Fruit fly (Drosophila melanogaster) whole organism, embryonic: ENCODE results near the gene gammaTub37C.
A peak's percentile ranks its signal among the peaks of the same experiment; 100 is the strongest.

Experiments
- Ada2b ChIP-seq: fragments of 200-800 bp; sonication (Bioruptor generic); IDR thresholded peaks from 2 replicates; pipeline ENCODE4 v1.3.6; 2022; ENCODE audit warnings: missing biosample characterization, missing genetic modification characterization
- Adf1 ChIP-seq: fragments of 200-800 bp; sonication (Bioruptor generic); IDR thresholded peaks from 2 replicates; pipeline ENCODE4 v1.3.6; 2022; ENCODE audit warnings: missing biosample characterization, missing genetic modification characterization
- B-H2 ChIP-seq: fragments of 200-800 bp; sonication (Bioruptor generic); optimal IDR thresholded peaks from 2 replicates; lab custom pipeline; 2018; ENCODE audit warnings: missing biosample characterization, mild to moderate bottlenecking, missing genetic modification characterization
- BEAF-32 ChIP-seq: fragments of 200-800 bp; sonication (Bioruptor generic); optimal IDR thresholded peaks from 3 replicates; lab custom pipeline; 2017; ENCODE audit warnings: missing biosample characterization, missing genetic modification characterization, mild to moderate bottlenecking, moderate library complexity, missing genetic modification reagents
- CG12391 ChIP-seq: fragments of 200-800 bp; sonication (Bioruptor generic); optimal IDR thresholded peaks from 3 replicates; lab custom pipeline; 2018; ENCODE audit warnings: missing biosample characterization, mild to moderate bottlenecking, missing genetic modification characterization, moderate library complexity
- CG13287 ChIP-seq: fragments of 200-800 bp; sonication (Bioruptor generic); IDR thresholded peaks from 2 replicates; pipeline ENCODE4 v1.3.6; 2022; ENCODE audit warnings: missing biosample characterization, missing genetic modification characterization; ENCODE audit not compliant: partially characterized antibody
- CG14050 ChIP-seq: fragments of 200-800 bp; sonication (Bioruptor generic); IDR thresholded peaks from 3 replicates; pipeline ENCODE4 v1.3.6; 2022; ENCODE audit warnings: missing biosample characterization, missing genetic modification characterization
- CG15479 ChIP-seq: fragments of 200-800 bp; sonication (Bioruptor generic); optimal IDR thresholded peaks from 3 replicates; lab custom pipeline; 2019; ENCODE audit warnings: missing biosample characterization, mild to moderate bottlenecking, missing genetic modification characterization, moderate library complexity
- CG15696 ChIP-seq: fragments of 200-800 bp; sonication (Bioruptor generic); optimal IDR thresholded peaks from 2 replicates; lab custom pipeline; 2019; ENCODE audit warnings: missing biosample characterization, mild to moderate bottlenecking, missing genetic modification characterization, moderate library complexity
- CG2712 ChIP-seq: fragments of 200-800 bp; optimal IDR thresholded peaks from 3 replicates; lab custom pipeline; 2019; ENCODE audit warnings: missing biosample characterization, mild to moderate bottlenecking, missing genetic modification characterization, moderate library complexity
- CG31365 ChIP-seq: fragments of 200-800 bp; sonication (Bioruptor generic); optimal IDR thresholded peaks from 2 replicates; lab custom pipeline; 2018; ENCODE audit warnings: missing biosample characterization, mild to moderate bottlenecking, missing genetic modification characterization
- CG3163 ChIP-seq: fragments of 200-800 bp; sonication (Bioruptor generic); optimal IDR thresholded peaks from 3 replicates; lab custom pipeline; 2016; ENCODE audit warnings: missing biosample characterization, missing genetic modification characterization
- CG32767 ChIP-seq: fragments of 200-800 bp; sonication (Bioruptor generic); IDR thresholded peaks from 2 replicates; pipeline ENCODE4 v1.3.6; 2022; ENCODE audit warnings: missing biosample characterization, missing genetic modification characterization
- CG34422 ChIP-seq: fragments of 200-800 bp; sonication (Bioruptor generic); IDR thresholded peaks from 3 replicates; pipeline ENCODE4 v1.3.6; 2022; ENCODE audit warnings: missing biosample characterization, missing genetic modification characterization
- CG5180 ChIP-seq: fragments of 200-800 bp; sonication (Bioruptor generic); optimal IDR thresholded peaks from 3 replicates; lab custom pipeline; 2017; ENCODE audit warnings: missing biosample characterization, missing genetic modification characterization, mild to moderate bottlenecking, moderate library complexity, missing genetic modification reagents
- CG6654 ChIP-seq: fragments of 200-800 bp; sonication (Bioruptor generic); optimal IDR thresholded peaks from 2 replicates; lab custom pipeline; 2017; ENCODE audit warnings: missing biosample characterization, mild to moderate bottlenecking, missing genetic modification characterization
- CG8089 ChIP-seq: fragments of 200-800 bp; sonication (Bioruptor generic); optimal IDR thresholded peaks from 3 replicates; lab custom pipeline; 2016; ENCODE audit warnings: missing biosample characterization, missing genetic modification characterization
- CG8281 ChIP-seq: fragments of 200-800 bp; sonication (Bioruptor generic); optimal IDR thresholded peaks from 2 replicates; lab custom pipeline; 2018; ENCODE audit warnings: missing biosample characterization, mild to moderate bottlenecking, missing genetic modification characterization, moderate library complexity
- CG8359 ChIP-seq: fragments of 200-800 bp; sonication (Bioruptor generic); optimal IDR thresholded peaks from 2 replicates; lab custom pipeline; 2017; ENCODE audit warnings: missing biosample characterization, mild to moderate bottlenecking, missing genetic modification characterization, borderline replicate concordance
- CG8388 ChIP-seq: fragments of 200-800 bp; sonication (Bioruptor generic); optimal IDR thresholded peaks from 2 replicates; lab custom pipeline; 2019; ENCODE audit warnings: missing biosample characterization, mild to moderate bottlenecking, missing genetic modification characterization, moderate library complexity
- E2f1 ChIP-seq: fragments of 200-800 bp; sonication (Bioruptor generic); IDR thresholded peaks from 2 replicates; pipeline ENCODE4 v1.3.6; 2022; ENCODE audit warnings: missing biosample characterization, missing genetic modification characterization
- Fer3 ChIP-seq: fragments of 200-800 bp; sonication (Bioruptor generic); optimal IDR thresholded peaks from 2 replicates; lab custom pipeline; 2018; ENCODE audit warnings: missing biosample characterization, mild to moderate bottlenecking, missing genetic modification characterization, moderate library complexity
- HLH4C ChIP-seq: fragments of 200-800 bp; sonication (Bioruptor generic); IDR thresholded peaks from 3 replicates; pipeline ENCODE4 v1.3.6; 2022; ENCODE audit warnings: missing biosample characterization, missing genetic modification characterization; ENCODE audit not compliant: partially characterized antibody
- Hand ChIP-seq: fragments of 200-800 bp; sonication (Bioruptor generic); optimal IDR thresholded peaks from 2 replicates; lab custom pipeline; 2017; ENCODE audit warnings: mild to moderate bottlenecking, missing biosample characterization, missing genetic modification reagents, missing genetic modification characterization
- Hey ChIP-seq: fragments of 200-800 bp; sonication (Bioruptor generic); optimal IDR thresholded peaks from 3 replicates; lab custom pipeline; 2018; ENCODE audit warnings: missing biosample characterization, mild to moderate bottlenecking, missing genetic modification characterization
- Med ChIP-seq: fragments of 200-800 bp; sonication (Bioruptor generic); peaks from one replicate; lab custom pipeline; 2016; ENCODE audit warnings: missing biosample characterization, missing genetic modification characterization, mild to moderate bottlenecking, inconsistent platforms, moderate library complexity
- NfI ChIP-seq: fragments of 200-800 bp; sonication (Bioruptor generic); optimal IDR thresholded peaks from 3 replicates; lab custom pipeline; 2018; ENCODE audit warnings: missing biosample characterization, mild to moderate bottlenecking, missing genetic modification characterization, moderate library complexity
- Sry-δ ChIP-seq: fragments of 200-800 bp; sonication (Bioruptor generic); optimal IDR thresholded peaks from 2 replicates; lab custom pipeline; 2016; ENCODE audit warnings: missing biosample characterization, missing genetic modification characterization
- abd-A ChIP-seq: fragments of 200-800 bp; sonication (Bioruptor generic); optimal IDR thresholded peaks from 3 replicates; lab custom pipeline; 2019; ENCODE audit warnings: missing biosample characterization, mild to moderate bottlenecking, missing genetic modification characterization, moderate library complexity
- bowl ChIP-seq: fragments of 200-800 bp; sonication (Bioruptor generic); IDR thresholded peaks from 2 replicates; pipeline ENCODE4 v1.3.6; 2022; ENCODE audit warnings: missing biosample characterization, missing genetic modification characterization
- chif ChIP-seq, 2 experiments: fragments of 200-800 bp; sonication (Bioruptor generic); optimal IDR thresholded peaks; 3 replicates each; lab custom pipeline; 2016; ENCODE audit warnings: missing biosample characterization in 2 of 2, missing genetic modification characterization in 2 of 2
- chn ChIP-seq: fragments of 200-800 bp; sonication (Bioruptor generic); optimal IDR thresholded peaks from 2 replicates; lab custom pipeline; 2016; ENCODE audit warnings: missing biosample characterization, missing genetic modification characterization
- disco-r ChIP-seq: fragments of 200-800 bp; sonication (Bioruptor generic); optimal IDR thresholded peaks from 2 replicates; lab custom pipeline; 2016; ENCODE audit warnings: missing biosample characterization, missing genetic modification characterization
- dmrt11E ChIP-seq: fragments of 200-800 bp; sonication (Bioruptor generic); optimal IDR thresholded peaks from 3 replicates; lab custom pipeline; 2018; ENCODE audit warnings: missing biosample characterization, mild to moderate bottlenecking, missing genetic modification characterization, moderate library complexity
- gce ChIP-seq: fragments of 200-800 bp; sonication (Bioruptor generic); IDR thresholded peaks from 3 replicates; pipeline ENCODE4 v1.3.6; 2022; ENCODE audit warnings: missing biosample characterization, missing genetic modification characterization
- hth ChIP-seq: fragments of >200 bp; optimal IDR thresholded peaks from 2 replicates; lab custom pipeline; 2017; ENCODE audit warnings: inconsistent platforms
- lov ChIP-seq, 2 experiments: fragments of 200-800 bp in 1 of 2; fragments of >200 bp in 1 of 2; sonication (Bioruptor generic) in 1 of 2; IDR thresholded peaks in 1 of 2; optimal IDR thresholded peaks in 1 of 2; 2 replicates in 1 of 2; 3 replicates in 1 of 2; pipeline versions ENCODE4 v1.3.6 to Lab custom; 2017 to 2022; ENCODE audit warnings: missing biosample characterization in 1 of 2, missing genetic modification characterization in 1 of 2
- onecut ChIP-seq: fragments of 200-800 bp; sonication (Bioruptor generic); IDR thresholded peaks from 2 replicates; pipeline ENCODE4 v1.3.6; 2022; ENCODE audit warnings: missing biosample characterization, missing genetic modification characterization
- pros ChIP-seq: fragments of 200-800 bp; sonication (Bioruptor generic); optimal IDR thresholded peaks from 3 replicates; lab custom pipeline; 2019; ENCODE audit warnings: missing biosample characterization, mild to moderate bottlenecking, missing genetic modification characterization, moderate library complexity
- ranshi ChIP-seq: fragments of 200-800 bp; sonication (Bioruptor generic); IDR thresholded peaks from 2 replicates; pipeline ENCODE4 v1.3.6; 2022; ENCODE audit warnings: missing biosample characterization, missing genetic modification characterization
- row ChIP-seq: fragments of 200-800 bp; sonication (Bioruptor generic); IDR thresholded peaks from 3 replicates; pipeline ENCODE4 v1.3.6; 2022; ENCODE audit warnings: missing biosample characterization, missing genetic modification characterization
- sc ChIP-seq, 3 experiments: fragments of >200 bp in 2 of 3; fragments of 200-800 bp in 1 of 3; sonication (Bioruptor generic) in 1 of 3; optimal IDR thresholded peaks; 2 replicates in 2 of 3; 3 replicates in 1 of 3; lab custom pipeline; 2017; ENCODE audit warnings: mild to moderate bottlenecking in 1 of 3, missing biosample characterization in 1 of 3, missing genetic modification characterization in 1 of 3, missing genetic modification reagents in 1 of 3
- sens ChIP-seq: fragments of 200-800 bp; sonication (Bioruptor generic); peaks from one replicate; lab custom pipeline; 2016; ENCODE audit warnings: missing biosample characterization, missing genetic modification characterization
- sima ChIP-seq: fragments of 200-800 bp; sonication (Bioruptor generic); optimal IDR thresholded peaks from 2 replicates; lab custom pipeline; 2016; ENCODE audit warnings: missing biosample characterization, missing genetic modification characterization
- slp2 ChIP-seq: fragments of 200-800 bp; sonication (Bioruptor generic); optimal IDR thresholded peaks from 2 replicates; lab custom pipeline; 2016; ENCODE audit warnings: missing biosample characterization, missing genetic modification characterization
- sqz ChIP-seq: fragments of 200-800 bp; sonication (Bioruptor generic); optimal IDR thresholded peaks from 3 replicates; lab custom pipeline; 2018; ENCODE audit warnings: missing biosample characterization, mild to moderate bottlenecking, missing genetic modification characterization
- tup ChIP-seq: fragments of 200-800 bp; sonication (Bioruptor generic); optimal IDR thresholded peaks from 2 replicates; lab custom pipeline; 2016; ENCODE audit warnings: missing biosample characterization, mild to moderate bottlenecking, missing genetic modification characterization, moderate library complexity
- wdn ChIP-seq: fragments of 200-800 bp; sonication (Bioruptor generic); IDR thresholded peaks from 2 replicates; pipeline ENCODE4 v1.3.6; 2022; ENCODE audit warnings: missing biosample characterization, missing genetic modification characterization

The gammaTub37C gene

DNA sequence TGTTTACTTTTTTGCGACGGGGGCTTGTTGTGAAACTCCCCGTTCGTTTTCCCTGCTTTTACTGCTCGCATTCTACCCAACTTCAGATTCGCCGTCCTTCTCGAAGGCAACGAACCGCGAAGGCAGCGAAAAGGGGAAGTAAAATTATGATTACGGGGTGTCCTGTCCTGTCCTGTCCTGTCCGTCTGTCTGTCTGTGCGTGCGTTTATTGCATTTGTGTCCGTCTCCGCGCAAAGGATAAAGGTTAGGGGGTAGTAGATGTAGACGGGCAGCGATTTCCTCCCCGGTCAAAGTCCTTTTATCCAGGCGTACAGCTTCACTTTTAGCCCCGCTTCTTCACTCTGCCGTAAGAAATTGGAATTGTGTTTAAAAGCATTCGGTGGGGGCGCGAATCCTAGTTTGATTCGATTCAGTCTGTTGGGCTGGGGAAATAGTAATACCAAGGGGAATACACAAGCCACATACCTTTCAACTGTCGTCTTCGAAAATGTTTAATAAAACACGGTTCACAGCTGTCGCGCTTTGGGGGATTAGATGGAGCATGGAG lies 18.3 kb downstream of the gammaTub37C start:
- TF ChIP-seq Adf1 (GFP tag; lab: Robert Waterston, UW) (peak; percentile 8; the same call in 1 of the 2 replicates), sqz (GFP tag; lab: Kevin White, UChicago) (peak; percentile 39), lov (optimal IDR thresholded peaks at IDR 0.05; lab: Kevin White, UChicago) (no peak), lov (GFP tag; IDR thresholded peaks at IDR 0.05; lab: Robert Waterston, UW) (0 out of 3 replicates have a peak, but pooled peaks have one; percentile 18), Med (GFP tag; lab: Kevin White, UChicago) (peak; percentile 71), sens (GFP tag; lab: Kevin White, UChicago) (peak; percentile 46), CG5180 (GFP tag; lab: Kevin White, UChicago) (no peak), abd-A (tag; lab: Kevin White, UChicago) (peak; percentile 88), pros (peak; percentile 96), onecut (GFP tag; lab: Robert Waterston, UW) (no peak), Fer3 (tag; lab: Kevin White, UChicago) (no peak)
- TF ChIP-seq, all 482 proteins: peak for 7

DNA sequence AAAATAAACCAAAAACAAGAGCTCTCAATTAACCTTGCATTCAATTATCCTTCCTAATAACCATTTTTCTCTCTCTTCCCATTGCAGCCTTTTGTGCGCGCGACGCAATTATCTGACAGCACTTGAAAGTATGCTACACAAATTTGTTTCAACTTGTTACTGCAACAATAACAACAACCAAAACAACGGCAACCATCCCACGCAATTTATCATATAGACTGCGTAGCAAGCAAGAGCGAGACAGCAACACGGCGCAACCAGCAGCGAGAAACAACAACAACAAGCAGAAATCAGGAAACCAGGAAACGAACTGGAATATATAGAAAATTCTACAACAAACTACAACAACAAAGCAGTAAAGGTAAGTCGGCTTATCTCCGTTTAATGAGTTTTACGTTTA lies 19.5 kb downstream of the gammaTub37C start:
- no peak for TF ChIP-seq ranshi (GFP tag; lab: Robert Waterston, UW)
- no peak for TF ChIP-seq dmrt11E (tag; lab: Kevin White, UChicago)
- no peak for TF ChIP-seq Sry-δ (GFP tag; lab: Kevin White, UChicago)
- no peak for TF ChIP-seq Hand (GFP tag; lab: Kevin White, UChicago)
- peak; percentile 8 for TF ChIP-seq abd-A (tag; lab: Kevin White, UChicago)
- TF ChIP-seq row (GFP tag; lab: Robert Waterston, UW), result no peak
- no peak for TF ChIP-seq CG14050 (GFP tag; lab: Robert Waterston, UW)
- TF ChIP-seq CG15479 (GFP tag; lab: Kevin White, UChicago), result peak; percentile 94
- no peak for TF ChIP-seq CG15696 (tag; lab: Kevin White, UChicago)
- no peak for TF ChIP-seq chn (GFP tag; lab: Kevin White, UChicago)
- TF ChIP-seq bowl (GFP tag; lab: Robert Waterston, UW), result no peak
- TF ChIP-seq B-H2 (GFP tag; lab: Kevin White, UChicago), result peak; percentile 24
- no peak for TF ChIP-seq BEAF-32 (GFP tag; lab: Kevin White, UChicago)
- TF ChIP-seq CG8388 (GFP tag; lab: Kevin White, UChicago), result no peak
- no peak for TF ChIP-seq sc (optimal IDR thresholded peaks at IDR 0.05; lab: Kevin White, UChicago)
- TF ChIP-seq sc (GFP tag; optimal IDR thresholded peaks at IDR 0.05; lab: Kevin White, UChicago), result no peak
- TF ChIP-seq CG12391 (tag; lab: Kevin White, UChicago), result no peak
- TF ChIP-seq NfI (GFP tag; lab: Kevin White, UChicago), result no peak
- no peak for TF ChIP-seq CG8359
- no peak for TF ChIP-seq CG2712 (tag; lab: Kevin White, UChicago)
- TF ChIP-seq HLH4C (GFP tag; lab: Robert Waterston, UW), result no peak
- peak; percentile 43; the same call in 1 of the 2 replicates for TF ChIP-seq CG13287 (GFP tag; lab: Robert Waterston, UW)
- TF ChIP-seq disco-r (GFP tag; lab: Kevin White, UChicago), result no peak
- TF ChIP-seq sima (GFP tag; lab: Kevin White, UChicago), result no peak
- no peak for TF ChIP-seq E2f1
- peak; percentile 75 for TF ChIP-seq slp2 (GFP tag; lab: Kevin White, UChicago)
- TF ChIP-seq Ada2b, result 0 out of 2 replicates have a peak, but pooled peaks have one; percentile 10
- TF ChIP-seq wdn (GFP tag; lab: Robert Waterston, UW), result no peak
- TF ChIP-seq Hey (tag; lab: Kevin White, UChicago), result no peak
- no peak for TF ChIP-seq CG6654 (GFP tag; lab: Kevin White, UChicago)
- no peak for TF ChIP-seq hth (lab: Kevin White, UChicago)
- TF ChIP-seq CG34422, result no peak
- TF ChIP-seq gce (GFP tag; lab: Robert Waterston, UW), result no peak
- no peak for TF ChIP-seq CG3163 (GFP tag; lab: Kevin White, UChicago)
- no peak for TF ChIP-seq CG32767 (GFP tag; lab: Robert Waterston, UW)
- TF ChIP-seq CG31365, result no peak
- no peak for TF ChIP-seq tup (GFP tag; lab: Kevin White, UChicago)
- no peak for TF ChIP-seq CG8281 (tag; lab: Kevin White, UChicago)
- no peak for TF ChIP-seq chif (GFP tag; optimal IDR thresholded peaks at IDR 0.05; lab: Kevin White, UChicago)
- no peak for TF ChIP-seq CG8089 (GFP tag; lab: Kevin White, UChicago)
